Fruit fly (Drosophila melanogaster) whole organism, wandering third instar larva: Measurements from ENCODE around the gene Spp.
A peak's percentile ranks its signal among the peaks of the same experiment; 100 is the strongest.

ENCODE experiments used
- Abd-B ChIP-seq: fragments of >200 bp; optimal IDR thresholded peaks from 2 replicates; lab custom pipeline; 2017; ENCODE audit warnings: missing biosample characterization, missing genetic modification characterization
- CG32264 ChIP-seq: fragments of 200-800 bp; sonication (Bioruptor generic); optimal IDR thresholded peaks from 2 replicates; lab custom pipeline; 2016; ENCODE audit warnings: missing biosample characterization, missing genetic modification characterization
- CG9705 ChIP-seq: fragments of 200-800 bp; sonication (Bioruptor generic); optimal IDR thresholded peaks from 2 replicates; lab custom pipeline; 2018; ENCODE audit warnings: missing biosample characterization, mild to moderate bottlenecking, missing genetic modification characterization
- GATAd ChIP-seq: sonication (Bioruptor generic); optimal IDR thresholded peaks from 2 replicates; lab custom pipeline; 2016; ENCODE audit warnings: missing biosample characterization, missing genetic modification characterization
- HLH106 ChIP-seq: fragments of 200-800 bp; optimal IDR thresholded peaks from 3 replicates; lab custom pipeline; 2019; ENCODE audit warnings: missing biosample characterization, mild to moderate bottlenecking, missing genetic modification characterization, moderate library complexity
- Hr78 ChIP-seq: fragments of >200 bp; optimal IDR thresholded peaks from 2 replicates; lab custom pipeline; 2017; ENCODE audit warnings: missing biosample characterization, missing genetic modification characterization
- Hr83 ChIP-seq: fragments of 200-300 bp; sonication (Bioruptor generic); optimal IDR thresholded peaks from 2 replicates; lab custom pipeline; 2016; ENCODE audit warnings: missing biosample characterization, mild to moderate bottlenecking, missing genetic modification characterization, moderate library complexity; ENCODE audit not compliant: poor library complexity, severe bottlenecking
- Jra ChIP-seq: sonication (Bioruptor generic); optimal IDR thresholded peaks from 2 replicates; lab custom pipeline; 2016; ENCODE audit warnings: missing biosample characterization, missing genetic modification characterization
- Mio ChIP-seq: sonication (Bioruptor generic); optimal IDR thresholded peaks from 2 replicates; lab custom pipeline; 2016; ENCODE audit warnings: missing biosample characterization, missing genetic modification characterization
- Myc ChIP-seq: fragments of >200 bp; optimal IDR thresholded peaks from 2 replicates; lab custom pipeline; 2017
- N ChIP-seq: fragments of >200 bp; optimal IDR thresholded peaks from 2 replicates; lab custom pipeline; 2018; ENCODE audit warnings: missing biosample characterization, missing external identifiers, missing genetic modification characterization
- OdsH ChIP-seq: fragments of 200-800 bp; sonication (Bioruptor generic); optimal IDR thresholded peaks from 2 replicates; lab custom pipeline; 2016; ENCODE audit warnings: missing biosample characterization, mild to moderate bottlenecking, missing genetic modification characterization
- Rel ChIP-seq, 2 experiments: fragments of 200-800 bp; sonication (Bioruptor generic) in 1 of 2; optimal IDR thresholded peaks; 2 replicates in 1 of 2; 3 replicates in 1 of 2; lab custom pipeline; 2016 to 2019; ENCODE audit warnings: mild to moderate bottlenecking in 2 of 2, missing biosample characterization in 2 of 2, missing genetic modification characterization in 2 of 2, moderate library complexity in 1 of 2
- Sp1 ChIP-seq: fragments of 200-800 bp; sonication (Bioruptor generic); optimal IDR thresholded peaks from 3 replicates; lab custom pipeline; 2019; ENCODE audit warnings: missing biosample characterization, mild to moderate bottlenecking, missing genetic modification characterization, moderate library complexity
- Vsx2 ChIP-seq: fragments of 200-300, 225-300 bp; sonication (Bioruptor generic); optimal IDR thresholded peaks from 2 replicates; lab custom pipeline; 2018; ENCODE audit warnings: missing biosample characterization, missing genetic modification characterization; ENCODE audit not compliant: partially characterized antibody
- br ChIP-seq: fragments of 200-800 bp; sonication (Bioruptor generic); optimal IDR thresholded peaks from 2 replicates; lab custom pipeline; 2016; ENCODE audit warnings: missing biosample characterization, missing genetic modification characterization
- brk ChIP-seq: fragments of 200-800 bp; sonication (Bioruptor generic); optimal IDR thresholded peaks from 2 replicates; lab custom pipeline; 2016; ENCODE audit warnings: missing biosample characterization, mild to moderate bottlenecking, missing genetic modification characterization
- dl ChIP-seq, 2 experiments: fragments of 175-275, 200-275 bp in 1 of 2; fragments of 200-275 bp in 1 of 2; sonication (Bioruptor generic); optimal IDR thresholded peaks; lab custom pipeline; 2018; ENCODE audit warnings: mild to moderate bottlenecking in 2 of 2, missing biosample characterization in 2 of 2, missing genetic modification characterization in 2 of 2, moderate library complexity in 2 of 2; ENCODE audit not compliant: partially characterized antibody in 2 of 2, insufficient read depth in 1 of 2
- ey ChIP-seq: fragments of 200-800 bp; sonication (Bioruptor generic); optimal IDR thresholded peaks from 2 replicates; lab custom pipeline; 2016; ENCODE audit warnings: missing biosample characterization, missing genetic modification characterization
- foxo ChIP-seq, 2 experiments: fragments of 200-800 bp; sonication (Bioruptor generic); optimal IDR thresholded peaks; 2 replicates in 1 of 2; 3 replicates in 1 of 2; lab custom pipeline; 2016 to 2017; ENCODE audit warnings: missing biosample characterization in 2 of 2, missing genetic modification characterization in 2 of 2
- h ChIP-seq: fragments of 200-800 bp; sonication (Bioruptor generic); optimal IDR thresholded peaks from 3 replicates; lab custom pipeline; 2016; ENCODE audit warnings: missing biosample characterization, mild to moderate bottlenecking, missing genetic modification characterization
- jim ChIP-seq: fragments of 175-275, 200-325 bp; sonication (Bioruptor generic); optimal IDR thresholded peaks from 2 replicates; lab custom pipeline; 2016; ENCODE audit warnings: missing biosample characterization, mild to moderate bottlenecking, missing genetic modification characterization
- lola ChIP-seq: fragments of >200 bp; optimal IDR thresholded peaks from 2 replicates; lab custom pipeline; 2017; ENCODE audit warnings: missing biosample characterization, missing genetic modification characterization
- pan ChIP-seq: fragments of >200 bp; optimal IDR thresholded peaks from 2 replicates; lab custom pipeline; 2017
- psq ChIP-seq: fragments of 200-800 bp; sonication (Bioruptor generic); optimal IDR thresholded peaks from 3 replicates; lab custom pipeline; 2017; ENCODE audit warnings: missing biosample characterization, mild to moderate bottlenecking, missing genetic modification characterization, moderate library complexity
- rgr ChIP-seq: fragments of 200-800 bp; sonication (Bioruptor generic); optimal IDR thresholded peaks from 3 replicates; lab custom pipeline; 2016; ENCODE audit warnings: missing biosample characterization, mild to moderate bottlenecking, missing genetic modification characterization
- sage ChIP-seq: fragments of 200-800 bp; sonication (Bioruptor generic); optimal IDR thresholded peaks from 2 replicates; lab custom pipeline; 2016; ENCODE audit warnings: missing biosample characterization, mild to moderate bottlenecking, missing genetic modification characterization
- tai ChIP-seq: sonication (Bioruptor generic); optimal IDR thresholded peaks from 2 replicates; lab custom pipeline; 2016; ENCODE audit warnings: missing biosample characterization, missing genetic modification characterization
- usp ChIP-seq: fragments of >200 bp; optimal IDR thresholded peaks from 2 replicates; lab custom pipeline; 2017; ENCODE audit warnings: missing biosample characterization, missing genetic modification characterization
- woc ChIP-seq: sonication (Bioruptor generic); optimal IDR thresholded peaks from 2 replicates; lab custom pipeline; 2016; ENCODE audit warnings: missing biosample characterization, mild to moderate bottlenecking, missing genetic modification characterization

Gene Spp

DNA sequence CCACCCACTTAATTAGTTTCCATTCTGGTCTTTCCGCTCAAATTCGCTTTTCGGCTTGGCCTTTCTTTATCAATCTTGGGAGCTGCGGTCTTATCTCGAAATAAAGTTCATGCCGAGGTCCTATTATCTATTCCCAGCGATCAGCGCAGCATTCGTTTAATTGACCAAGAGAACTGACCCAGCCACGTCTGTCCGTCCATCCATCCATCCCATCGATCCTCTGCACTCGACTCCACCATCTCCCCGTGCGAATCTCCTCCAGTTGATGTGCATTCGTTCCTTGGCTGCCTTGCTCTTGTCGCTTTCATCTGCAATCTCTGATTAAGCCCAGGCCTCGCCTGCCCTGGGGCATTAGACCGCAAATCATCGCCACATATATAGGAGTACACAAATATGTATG lies 47.6 kb downstream of the Spp start:
- TF ChIP-seq woc (GFP tag; lab: Kevin White, UChicago), result no peak
- TF ChIP-seq Vsx2 (GFP tag; lab: Kevin White, UChicago), result no peak
- TF ChIP-seq Jra (GFP tag; lab: Kevin White, UChicago), result no peak
- no peak for TF ChIP-seq Hr83 (GFP tag; lab: Kevin White, UChicago)
- no peak for TF ChIP-seq HLH106
- no peak for TF ChIP-seq Abd-B
- no peak for TF ChIP-seq CG9705 (GFP tag; lab: Kevin White, UChicago)
- no peak for TF ChIP-seq tai (GFP tag; lab: Kevin White, UChicago)
- no peak for TF ChIP-seq CG32264 (GFP tag; lab: Kevin White, UChicago)
- no peak for TF ChIP-seq sage (GFP tag; lab: Kevin White, UChicago)
- no peak for TF ChIP-seq Mio
- TF ChIP-seq dl (GFP tag; optimal IDR thresholded peaks at IDR 0.05; lab: Kevin White, UChicago; ENCODE audit: insufficient read depth in 1 of 2, partially characterized antibody in 2 of 2), result no peak
- no peak for TF ChIP-seq foxo (GFP tag; optimal IDR thresholded peaks at IDR 0.05; lab: Kevin White, UChicago)
- no peak for TF ChIP-seq usp (GFP tag; lab: Kevin White, UChicago)
- TF ChIP-seq Sp1 (GFP tag; lab: Kevin White, UChicago), result no peak
- TF ChIP-seq pan (lab: Kevin White, UChicago), result no peak

DNA sequence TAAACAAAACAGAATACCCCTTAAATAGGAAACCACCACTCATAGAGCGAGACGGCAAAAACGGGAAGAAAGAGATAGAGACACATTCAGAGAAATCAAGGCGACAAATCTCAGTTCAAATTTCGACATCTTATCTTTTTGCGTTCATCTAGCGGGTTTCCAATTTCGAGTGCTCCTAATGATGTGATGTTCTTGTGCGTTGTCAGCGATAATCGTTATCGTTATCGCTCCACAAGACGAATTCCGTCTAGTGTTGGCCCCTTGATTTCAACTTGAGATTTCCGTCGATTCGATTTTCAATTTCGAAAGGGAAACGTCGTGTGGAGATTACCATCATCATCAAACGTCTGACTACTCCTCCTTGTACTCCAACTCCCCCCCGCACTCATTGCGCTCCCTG lies 48.0 kb downstream of the Spp start:
- TF ChIP-seq dl (GFP tag; optimal IDR thresholded peaks at IDR 0.05; lab: Kevin White, UChicago; ENCODE audit: insufficient read depth in 1 of 2, partially characterized antibody in 2 of 2), result no peak
- TF ChIP-seq Hr78, result no peak

DNA sequence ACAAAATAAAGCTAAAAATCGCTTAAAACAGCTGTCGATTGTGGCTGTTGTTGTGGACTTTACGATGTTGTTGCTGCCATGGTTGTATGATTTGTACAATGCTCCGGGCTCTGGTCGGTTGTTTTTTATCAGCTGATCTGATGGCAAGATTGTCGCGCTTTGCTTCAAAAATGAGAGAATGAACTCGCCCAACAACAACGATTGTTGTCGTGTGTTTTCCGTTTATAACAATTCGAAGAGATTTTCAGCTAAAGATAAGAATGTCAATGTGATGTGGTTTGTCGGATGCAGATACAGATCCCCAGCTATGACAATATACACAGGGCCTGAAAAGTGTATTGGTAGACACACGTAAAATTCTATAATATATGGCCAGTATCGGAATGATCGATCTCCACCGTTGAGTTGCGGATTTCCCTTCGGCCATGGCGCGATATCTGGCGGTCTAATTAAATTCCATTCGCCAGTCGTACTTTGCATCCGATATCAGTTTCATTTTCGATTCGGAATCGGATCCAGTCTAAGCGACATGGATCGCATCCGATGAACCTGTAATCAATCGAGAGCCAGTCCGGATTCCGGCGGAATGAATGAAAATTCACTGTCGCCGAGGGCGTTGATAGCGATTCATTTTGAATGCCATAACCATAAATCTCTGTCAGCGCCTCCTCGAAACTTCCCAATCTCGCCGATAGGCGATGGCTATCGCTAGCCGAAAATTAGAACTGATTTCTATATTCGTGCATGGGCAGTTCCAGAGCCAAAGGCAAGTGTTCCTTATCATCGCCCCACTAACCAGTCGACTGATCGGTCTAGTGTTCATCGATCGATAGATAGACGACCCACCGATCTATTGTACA lies 48.8 kb downstream of the Spp start:
- TF ChIP-seq ey (GFP tag; lab: Kevin White, UChicago) (no peak), HLH106 (no peak), Rel (GFP tag; optimal IDR thresholded peaks at IDR 0.05; lab: Kevin White, UChicago) (no peak), Rel (tag; optimal IDR thresholded peaks at IDR 0.05; lab: Kevin White, UChicago) (peak; percentile 33), br (GFP tag; lab: Kevin White, UChicago) (no peak), tai (GFP tag; lab: Kevin White, UChicago) (no peak)
- TF ChIP-seq, all 38 proteins: peak for 1

DNA sequence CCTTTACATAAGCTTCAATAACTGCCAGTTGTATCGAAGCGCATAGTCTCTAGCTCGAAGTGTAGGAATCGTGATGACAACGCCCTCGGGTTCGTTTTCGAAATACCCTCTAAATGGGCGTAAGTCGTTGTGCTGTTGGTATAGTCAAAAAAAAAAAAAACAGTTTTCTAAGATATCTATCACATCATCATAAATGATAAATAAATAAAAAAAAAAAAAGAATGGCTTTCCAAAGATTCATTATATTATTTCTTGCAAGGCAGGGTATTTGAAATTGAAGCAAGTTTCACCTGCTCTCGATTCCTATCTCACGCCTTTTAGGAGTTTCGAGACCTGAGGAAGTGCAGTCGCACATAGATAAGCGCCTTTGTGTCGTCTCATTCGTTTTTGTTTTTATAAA lies 51.2 kb downstream of the Spp start:
- TF ChIP-seq Myc (lab: Kevin White, UChicago), result no peak
- no peak for TF ChIP-seq sage (GFP tag; lab: Kevin White, UChicago)
- no peak for TF ChIP-seq brk
- TF ChIP-seq rgr (GFP tag; lab: Kevin White, UChicago), result peak; percentile 58
- no peak for TF ChIP-seq Jra (GFP tag; lab: Kevin White, UChicago)
- TF ChIP-seq OdsH (GFP tag; lab: Kevin White, UChicago), result peak; percentile 23
- peak; percentile 61 for TF ChIP-seq h (GFP tag; lab: Kevin White, UChicago)
- peak; percentile 45 for TF ChIP-seq ey (GFP tag; lab: Kevin White, UChicago)
- peak in 1 of 2 experiments; percentile 58 for TF ChIP-seq foxo (GFP tag; optimal IDR thresholded peaks at IDR 0.05; lab: Kevin White, UChicago)
- TF ChIP-seq psq, result peak; percentile 8
- TF ChIP-seq woc (GFP tag; lab: Kevin White, UChicago), result no peak
- no peak for TF ChIP-seq Mio
- TF ChIP-seq lola (GFP tag; lab: Kevin White, UChicago), result no peak
- no peak for TF ChIP-seq GATAd (GFP tag; lab: Kevin White, UChicago)
- TF ChIP-seq jim (GFP tag; lab: Kevin White, UChicago), result no peak
- TF ChIP-seq br (GFP tag; lab: Kevin White, UChicago), result peak; percentile 41
- no peak for TF ChIP-seq N (GFP tag; lab: Kevin White, UChicago)
- no peak for TF ChIP-seq Sp1 (GFP tag; lab: Kevin White, UChicago)
- TF ChIP-seq, all 38 proteins: peak for 7
